Fruit fly (Drosophila melanogaster) whole organism, embryonic: ENCODE measurements around the gene Trax.

Source experiments
- Ada2b ChIP-seq: fragments of 200-800 bp; sonication (Bioruptor generic); IDR thresholded peaks from 2 replicates; pipeline ENCODE4 v1.3.6; 2022; ENCODE audit warnings: missing biosample characterization, missing genetic modification characterization
- Adf1 ChIP-seq: fragments of 200-800 bp; sonication (Bioruptor generic); IDR thresholded peaks from 2 replicates; pipeline ENCODE4 v1.3.6; 2022; ENCODE audit warnings: missing biosample characterization, missing genetic modification characterization
- Bteb2 ChIP-seq: fragments of 200-800 bp; sonication (Bioruptor generic); optimal IDR thresholded peaks from 2 replicates; lab custom pipeline; 2016; ENCODE audit warnings: missing biosample characterization, missing genetic modification characterization
- CG10267 ChIP-seq: fragments of 200-800 bp; sonication (Bioruptor generic); optimal IDR thresholded peaks from 2 replicates; lab custom pipeline; 2018; ENCODE audit warnings: missing biosample characterization, mild to moderate bottlenecking, missing genetic modification characterization, moderate library complexity
- CG10959 ChIP-seq: fragments of 200-800 bp; sonication (Bioruptor generic); IDR thresholded peaks from 2 replicates; pipeline ENCODE4 v1.3.6; 2022; ENCODE audit warnings: missing biosample characterization, missing genetic modification characterization
- CG10979 ChIP-seq: fragments of 200-800 bp; sonication (Bioruptor generic); optimal IDR thresholded peaks from 2 replicates; lab custom pipeline; 2018; ENCODE audit warnings: missing biosample characterization, mild to moderate bottlenecking, missing genetic modification characterization, moderate library complexity
- CG11247 ChIP-seq: fragments of 200-800 bp; sonication (Bioruptor generic); IDR thresholded peaks from 2 replicates; pipeline ENCODE4 v1.3.6; 2022; ENCODE audit warnings: missing biosample characterization, missing genetic modification characterization
- CG14667 ChIP-seq: fragments of 200-800 bp; sonication (Bioruptor generic); IDR thresholded peaks from 2 replicates; pipeline ENCODE4 v1.3.6; 2022; ENCODE audit warnings: missing biosample characterization, missing genetic modification characterization
- CG1529 ChIP-seq: fragments of 200-800 bp; sonication (Bioruptor generic); optimal IDR thresholded peaks from 3 replicates; lab custom pipeline; 2018; ENCODE audit warnings: missing biosample characterization, missing genetic modification characterization
- CG1602 ChIP-seq: fragments of 200-800 bp; sonication (Bioruptor generic); optimal IDR thresholded peaks from 3 replicates; lab custom pipeline; 2016; ENCODE audit warnings: missing biosample characterization, missing genetic modification characterization
- CG16815 ChIP-seq: fragments of 200-800 bp; sonication (Bioruptor generic); optimal IDR thresholded peaks from 3 replicates; lab custom pipeline; 2017; ENCODE audit warnings: missing biosample characterization, mild to moderate bottlenecking, missing genetic modification characterization
- CG17186 ChIP-seq: fragments of 200-800 bp; sonication (Bioruptor generic); optimal IDR thresholded peaks from 3 replicates; lab custom pipeline; 2017; ENCODE audit warnings: missing biosample characterization, missing genetic modification reagents, missing genetic modification characterization
- CG17829 ChIP-seq: fragments of 200-800 bp; optimal IDR thresholded peaks from 2 replicates; lab custom pipeline; 2019; ENCODE audit warnings: missing biosample characterization, mild to moderate bottlenecking, missing genetic modification characterization, moderate library complexity
- CG2875 ChIP-seq: fragments of 200-800 bp; sonication (Bioruptor generic); optimal IDR thresholded peaks from 2 replicates; lab custom pipeline; 2017; ENCODE audit warnings: missing biosample characterization, mild to moderate bottlenecking, missing genetic modification characterization, missing genetic modification reagents
- CG31388 ChIP-seq: fragments of 200-800 bp; sonication (Bioruptor generic); optimal IDR thresholded peaks from 2 replicates; lab custom pipeline; 2016; ENCODE audit warnings: missing biosample characterization, missing genetic modification characterization
- CG4360 ChIP-seq: fragments of 200-800 bp; sonication (Bioruptor generic); IDR thresholded peaks from 2 replicates; pipeline ENCODE4 v1.3.6; 2022; ENCODE audit warnings: missing biosample characterization, missing genetic modification characterization
- CG4730 ChIP-seq: fragments of 200-800 bp; sonication (Bioruptor generic); IDR thresholded peaks from 2 replicates; pipeline ENCODE4 v1.3.6; 2022; ENCODE audit warnings: missing biosample characterization, missing genetic modification characterization
- CG6683 ChIP-seq: fragments of 200-800 bp; sonication (Bioruptor generic); optimal IDR thresholded peaks from 2 replicates; lab custom pipeline; 2017; ENCODE audit warnings: missing biosample characterization, mild to moderate bottlenecking, missing genetic modification characterization, missing genetic modification reagents
- CG8281 ChIP-seq: fragments of 200-800 bp; sonication (Bioruptor generic); optimal IDR thresholded peaks from 2 replicates; lab custom pipeline; 2018; ENCODE audit warnings: missing biosample characterization, mild to moderate bottlenecking, missing genetic modification characterization, moderate library complexity
- CG8478 ChIP-seq: fragments of >200 bp; optimal IDR thresholded peaks from 2 replicates; lab custom pipeline; 2018
- CG8765 ChIP-seq: fragments of 200-800 bp; sonication (Bioruptor generic); IDR thresholded peaks from 2 replicates; pipeline ENCODE4 v1.3.6; 2022; ENCODE audit warnings: missing biosample characterization, missing genetic modification characterization
- Chrac-16 ChIP-seq: fragments of 200-800 bp; sonication (Bioruptor generic); optimal IDR thresholded peaks from 3 replicates; lab custom pipeline; 2016; ENCODE audit warnings: missing biosample characterization, missing genetic modification characterization
- E2f2 ChIP-seq: fragments of 200-800 bp; sonication (Bioruptor generic); IDR thresholded peaks from 2 replicates; pipeline ENCODE4 v1.3.6; 2022; ENCODE audit warnings: missing biosample characterization, missing genetic modification characterization
- Ets65A ChIP-seq: fragments of 200-800 bp; sonication (Bioruptor generic); peaks from one replicate; lab custom pipeline; 2016; ENCODE audit warnings: missing biosample characterization, missing genetic modification characterization
- Hr3 ChIP-seq: fragments of 200-800 bp; sonication (Bioruptor generic); optimal IDR thresholded peaks from 3 replicates; lab custom pipeline; 2016; ENCODE audit warnings: missing biosample characterization, missing genetic modification characterization
- Hsf ChIP-seq: fragments of 200-800 bp; sonication (Bioruptor generic); optimal IDR thresholded peaks from 3 replicates; lab custom pipeline; 2016; ENCODE audit warnings: missing biosample characterization, missing genetic modification characterization
- Neu2 ChIP-seq: fragments of 200-800 bp; sonication (Bioruptor generic); optimal IDR thresholded peaks from 3 replicates; lab custom pipeline; 2016; ENCODE audit warnings: missing biosample characterization, missing genetic modification characterization, borderline replicate concordance
- Nf-YA ChIP-seq: fragments of 200-800 bp; sonication (Bioruptor generic); IDR thresholded peaks from 2 replicates; pipeline ENCODE4 v1.3.6; 2022; ENCODE audit warnings: missing biosample characterization, missing genetic modification characterization
- Optix ChIP-seq: fragments of 200-800 bp; sonication (Bioruptor generic); IDR thresholded peaks from 3 replicates; pipeline ENCODE4 v1.3.6; 2022; ENCODE audit warnings: missing biosample characterization, missing genetic modification characterization
- PHDP ChIP-seq: fragments of 200-800 bp; sonication (Bioruptor generic); optimal IDR thresholded peaks from 3 replicates; lab custom pipeline; 2018; ENCODE audit warnings: missing biosample characterization, mild to moderate bottlenecking, missing genetic modification characterization, moderate library complexity
- Scr ChIP-seq: fragments of 200-800 bp; sonication (Bioruptor generic); IDR thresholded peaks from 2 replicates; pipeline ENCODE4 v1.3.6; 2022; ENCODE audit warnings: missing biosample characterization, missing genetic modification characterization; ENCODE audit not compliant: partially characterized antibody
- Sox100B ChIP-seq: fragments of 200-800 bp; sonication (Bioruptor generic); optimal IDR thresholded peaks from 3 replicates; lab custom pipeline; 2018; ENCODE audit warnings: missing biosample characterization, mild to moderate bottlenecking, missing genetic modification characterization
- Stat92E ChIP-seq, 3 experiments: fragments of >200 bp in 2 of 3; fragments of 200-800 bp in 1 of 3; sonication (Bioruptor generic) in 1 of 3; optimal IDR thresholded peaks; 2 replicates each; lab custom pipeline; 2017 to 2019; ENCODE audit warnings: missing biosample characterization in 3 of 3, missing genetic modification characterization in 3 of 3, mild to moderate bottlenecking in 1 of 3, moderate library complexity in 1 of 3
- dimm ChIP-seq: fragments of 200-800 bp; sonication (Bioruptor generic); IDR thresholded peaks from 2 replicates; pipeline ENCODE4 v1.3.6; 2022; ENCODE audit warnings: missing biosample characterization, missing genetic modification characterization
- dysf ChIP-seq: fragments of 200-800 bp; sonication (Bioruptor generic); IDR thresholded peaks from 3 replicates; pipeline ENCODE4 v1.3.6; 2022; ENCODE audit warnings: missing biosample characterization, missing genetic modification characterization
- emc ChIP-seq: fragments of 200-800 bp; sonication (Bioruptor generic); optimal IDR thresholded peaks from 2 replicates; lab custom pipeline; 2016; ENCODE audit warnings: missing biosample characterization, missing genetic modification characterization
- en ChIP-seq: fragments of 200-800 bp; sonication (Bioruptor generic); optimal IDR thresholded peaks from 2 replicates; lab custom pipeline; 2016; ENCODE audit warnings: missing biosample characterization, missing genetic modification characterization
- fd96Cb ChIP-seq: fragments of 200-800 bp; sonication (Bioruptor generic); optimal IDR thresholded peaks from 2 replicates; lab custom pipeline; 2018; ENCODE audit warnings: missing biosample characterization, mild to moderate bottlenecking, missing genetic modification characterization, moderate library complexity
- grau ChIP-seq: fragments of 200-800 bp; optimal IDR thresholded peaks from 3 replicates; lab custom pipeline; 2019; ENCODE audit warnings: missing biosample characterization, mild to moderate bottlenecking, missing genetic modification characterization, moderate library complexity
- hb ChIP-seq: fragments of 200-800 bp; sonication (Bioruptor generic); IDR thresholded peaks from 3 replicates; pipeline ENCODE4 v1.3.6; 2022; ENCODE audit warnings: missing biosample characterization, missing genetic modification characterization; ENCODE audit not compliant: partially characterized antibody
- her ChIP-seq: fragments of 200-800 bp; sonication (Bioruptor generic); optimal IDR thresholded peaks from 2 replicates; lab custom pipeline; 2016; ENCODE audit warnings: missing biosample characterization, missing genetic modification characterization
- inv ChIP-seq: fragments of 200-800 bp; sonication (Bioruptor generic); IDR thresholded peaks from 2 replicates; pipeline ENCODE4 v1.3.6; 2022; ENCODE audit warnings: missing biosample characterization, missing genetic modification characterization; ENCODE audit not compliant: partially characterized antibody
- mld ChIP-seq: fragments of 200-800 bp; sonication (Bioruptor generic); IDR thresholded peaks from 3 replicates; pipeline ENCODE4 v1.3.6; 2022; ENCODE audit warnings: missing biosample characterization, missing genetic modification characterization; ENCODE audit not compliant: partially characterized antibody
- psq ChIP-seq: fragments of 200-800 bp; sonication (Bioruptor generic); optimal IDR thresholded peaks from 2 replicates; lab custom pipeline; 2017; ENCODE audit warnings: missing biosample characterization, missing genetic modification characterization
- pum ChIP-seq: fragments of 200-800 bp; sonication (Bioruptor generic); optimal IDR thresholded peaks from 2 replicates; lab custom pipeline; 2016; ENCODE audit warnings: missing biosample characterization, missing genetic modification characterization
- repo ChIP-seq: fragments of 200-800 bp; sonication (Bioruptor generic); optimal IDR thresholded peaks from 2 replicates; lab custom pipeline; 2016; ENCODE audit warnings: missing biosample characterization, missing genetic modification characterization
- rib ChIP-seq: fragments of 200-800 bp; sonication (Bioruptor generic); IDR thresholded peaks from 2 replicates; pipeline ENCODE4 v1.3.6; 2022; ENCODE audit warnings: missing biosample characterization, missing genetic modification characterization
- sd ChIP-seq: fragments of 200-800 bp; sonication (Bioruptor generic); optimal IDR thresholded peaks from 3 replicates; lab custom pipeline; 2018; ENCODE audit warnings: missing biosample characterization, mild to moderate bottlenecking, missing genetic modification characterization, moderate library complexity
- sens ChIP-seq: fragments of 200-800 bp; sonication (Bioruptor generic); peaks from one replicate; lab custom pipeline; 2016; ENCODE audit warnings: missing biosample characterization, missing genetic modification characterization
- ssp ChIP-seq: fragments of 200-800 bp; sonication (Bioruptor generic); IDR thresholded peaks from 2 replicates; pipeline ENCODE4 v1.3.6; 2022; ENCODE audit warnings: missing biosample characterization, missing genetic modification characterization
- stwl ChIP-seq: fragments of 200-800 bp; sonication (Bioruptor generic); optimal IDR thresholded peaks from 3 replicates; lab custom pipeline; 2018; ENCODE audit warnings: missing biosample characterization, mild to moderate bottlenecking, missing genetic modification characterization, moderate library complexity
- zfh2 ChIP-seq: fragments of 200-800 bp; sonication (Bioruptor generic); optimal IDR thresholded peaks from 2 replicates; lab custom pipeline; 2016; ENCODE audit warnings: missing biosample characterization, missing genetic modification characterization

Trax gene

DNA sequence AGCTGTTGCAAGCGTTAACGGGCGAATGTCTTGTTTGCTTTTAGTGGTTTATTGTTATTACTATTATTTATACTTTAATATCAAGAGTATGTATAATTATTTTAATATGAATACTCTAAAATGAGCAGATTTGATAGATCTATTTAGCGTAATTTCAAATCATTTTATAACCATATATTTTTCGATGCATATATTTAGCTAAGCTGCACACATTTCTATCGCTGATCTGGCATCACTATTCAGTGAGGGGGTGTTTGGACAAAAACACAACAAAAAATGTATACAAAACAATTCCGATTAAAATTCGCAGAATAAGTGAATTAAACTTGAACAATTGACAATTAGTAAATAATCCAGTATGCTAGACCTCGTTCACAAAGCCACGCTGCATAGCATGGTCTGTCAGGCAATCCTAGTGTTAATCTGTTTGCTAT is 10.5 kb upstream of the Trax start, which contains the start of the genes Trs33 and Tmtc4 (continued):
- TF ChIP-seq en (GFP tag; lab: Kevin White, UChicago) (no peak), CG17829 (peak; percentile 65), psq (GFP tag; lab: Kevin White, UChicago) (no peak), zfh2 (GFP tag; lab: Kevin White, UChicago) (no peak), sd (tag; lab: Kevin White, UChicago) (peak; percentile 42), Nf-YA (GFP tag; lab: Robert Waterston, UW) (no peak), pum (GFP tag; lab: Kevin White, UChicago) (no peak), CG16815 (no peak), Adf1 (GFP tag; lab: Robert Waterston, UW) (no peak), CG2875 (GFP tag; lab: Kevin White, UChicago) (no peak), CG1602 (GFP tag; lab: Kevin White, UChicago) (peak; percentile 15), CG4360 (peak; percentile 41; the same call in 1 of the 2 replicates), sens (GFP tag; lab: Kevin White, UChicago) (peak; percentile 67), Neu2 (no peak), CG10979 (peak; percentile 14), Hsf (peak; percentile 21), Bteb2 (GFP tag; lab: Kevin White, UChicago) (no peak), CG10959 (GFP tag; lab: Robert Waterston, UW) (no peak), PHDP (peak; percentile 51), CG8478 (lab: Kevin White, UChicago) (no peak), Ets65A (GFP tag; lab: Kevin White, UChicago) (peak; percentile 69), rib (no peak), Optix (GFP tag; lab: Robert Waterston, UW) (no peak), ssp (GFP tag; lab: Robert Waterston, UW) (no peak), CG17186 (GFP tag; lab: Kevin White, UChicago) (no peak), CG8765 (GFP tag; lab: Robert Waterston, UW) (no peak), mld (no peak), CG4730 (GFP tag; lab: Robert Waterston, UW) (no peak), Scr (GFP tag; lab: Robert Waterston, UW) (peak; percentile 33; the same call in 1 of the 2 replicates), Hr3 (GFP tag; lab: Kevin White, UChicago) (peak; percentile 44), CG11247 (GFP tag; lab: Robert Waterston, UW) (peak; percentile 31; the same call in 1 of the 2 replicates), Sox100B (GFP tag; lab: Kevin White, UChicago) (no peak), CG10267 (tag; lab: Kevin White, UChicago) (peak; percentile 54), CG14667 (GFP tag; lab: Robert Waterston, UW) (no peak), stwl (tag; lab: Kevin White, UChicago) (peak; percentile 39), Stat92E (GFP tag; optimal IDR thresholded peaks at IDR 0.05; lab: Kevin White, UChicago) (peak in 1 of 3 experiments; percentile 36), grau (tag; lab: Kevin White, UChicago) (peak; percentile 49), hb (no peak), emc (no peak), Ada2b (peak; percentile 35; the same call in 1 of the 2 replicates), CG31388 (GFP tag; lab: Kevin White, UChicago) (no peak), Chrac-16 (GFP tag; lab: Kevin White, UChicago) (peak; percentile 1), dimm (GFP tag; lab: Robert Waterston, UW) (no peak), CG1529 (no peak), repo (no peak), dysf (GFP tag; lab: Robert Waterston, UW) (no peak), inv (no peak), her (GFP tag; lab: Kevin White, UChicago) (no peak), E2f2 (GFP tag; lab: Robert Waterston, UW) (no peak), CG6683 (GFP tag; lab: Kevin White, UChicago) (peak; percentile 9), CG8281 (tag; lab: Kevin White, UChicago) (no peak), fd96Cb (tag; lab: Kevin White, UChicago) (no peak)
